Worm (Caenorhabditis elegans) whole organism, L1 larva: ENCODE measurements around the gene R10H10.7.

Experiments
- C16A3.4 ChIP-seq: fragments of 150-350 bp; optimal IDR thresholded peaks from 2 replicates; lab custom pipeline; 2014; ENCODE audit warnings: missing biosample characterization, missing genetic modification characterization
- C34B4.2 ChIP-seq: sonication (generic microtip); optimal IDR thresholded peaks from 2 replicates; lab custom pipeline; 2017; ENCODE audit warnings: mild to moderate bottlenecking, missing genetic modification characterization, missing compliant biosample characterization
- F16B12.6 ChIP-seq: fragments of 150-350 bp; optimal IDR thresholded peaks from 2 replicates; lab custom pipeline; 2014; ENCODE audit warnings: missing biosample characterization, missing genetic modification characterization
- Y116A8C.19 ChIP-seq: sonication (generic microtip); optimal IDR thresholded peaks from 2 replicates; lab custom pipeline; 2016; ENCODE audit warnings: missing compliant biosample characterization, missing genetic modification characterization, borderline replicate concordance
- aha-1 ChIP-seq: fragments of 150-350 bp; optimal IDR thresholded peaks from 2 replicates; lab custom pipeline; 2014; ENCODE audit warnings: missing biosample characterization, missing genetic modification characterization
- alr-1 ChIP-seq: fragments of 200-800 bp; sonication (Bioruptor generic); optimal IDR thresholded peaks from 2 replicates; lab custom pipeline; 2018; ENCODE audit warnings: borderline replicate concordance, mild to moderate bottlenecking, missing genetic modification characterization, missing compliant biosample characterization
- aly-2 ChIP-seq: fragments of 150-350 bp; optimal IDR thresholded peaks from 2 replicates; lab custom pipeline; 2014; ENCODE audit warnings: missing biosample characterization, missing genetic modification characterization
- blmp-1 ChIP-seq: fragments of 150-350 bp; optimal IDR thresholded peaks from 2 replicates; lab custom pipeline; 2014; ENCODE audit warnings: missing biosample characterization, missing genetic modification characterization
- ceh-63 ChIP-seq: fragments of 200-800 bp; sonication (Bioruptor generic); optimal IDR thresholded peaks from 2 replicates; lab custom pipeline; 2018; ENCODE audit warnings: mild to moderate bottlenecking, missing genetic modification characterization, missing compliant biosample characterization
- ceh-8 ChIP-seq: fragments of 200-800 bp; sonication (Bioruptor generic); optimal IDR thresholded peaks from 2 replicates; lab custom pipeline; 2018; ENCODE audit warnings: mild to moderate bottlenecking, missing genetic modification characterization, moderate library complexity, missing compliant biosample characterization
- ceh-88 ChIP-seq: fragments of 200-800 bp; sonication (Bioruptor generic); IDR thresholded peaks from 2 replicates; pipeline ENCODE4 v1.3.6; 2022; ENCODE audit warnings: missing genetic modification characterization, missing compliant biosample characterization
- ces-1 ChIP-seq: fragments of 150-350 bp; optimal IDR thresholded peaks from 2 replicates; lab custom pipeline; 2014; ENCODE audit warnings: missing biosample characterization, missing genetic modification reagents, missing genetic modification characterization
- dsc-1 ChIP-seq: sonication (generic microtip); optimal IDR thresholded peaks from 2 replicates; lab custom pipeline; 2016; ENCODE audit warnings: mild to moderate bottlenecking, missing genetic modification characterization, missing compliant biosample characterization
- efl-1 ChIP-seq, 4 experiments: fragments of 150-350 bp; optimal IDR thresholded peaks in 3 of 4; peaks in 1 of 4; 1 replicate in 1 of 4; 2 replicates in 3 of 4; lab custom pipeline; 2014; ENCODE audit warnings: missing biosample characterization in 2 of 4, missing genetic modification characterization in 2 of 4, missing genetic modification reagents in 2 of 4
- elt-2 ChIP-seq: sonication (generic microtip); optimal IDR thresholded peaks from 2 replicates; lab custom pipeline; 2016; ENCODE audit warnings: missing genetic modification characterization, mild to moderate bottlenecking, inconsistent platforms, missing compliant biosample characterization, missing genetic modification reagents
- elt-3 ChIP-seq, 6 experiments: fragments of 150-350 bp in 1 of 6; sonication (generic microtip); optimal IDR thresholded peaks; 2 replicates each; lab custom pipeline; 2017 to 2018; ENCODE audit warnings: missing biosample characterization in 6 of 6, missing genetic modification characterization in 6 of 6, inconsistent platforms in 1 of 6
- ets-5 ChIP-seq: fragments of 200-800 bp; sonication (Bioruptor generic); IDR thresholded peaks from 2 replicates; pipeline ENCODE4 v1.3.6; 2022; ENCODE audit warnings: missing genetic modification characterization, missing compliant biosample characterization
- fkh-8 ChIP-seq: sonication (generic microtip); optimal IDR thresholded peaks from 2 replicates; lab custom pipeline; 2016; ENCODE audit warnings: mild to moderate bottlenecking, missing genetic modification characterization, missing compliant biosample characterization
- fos-1 ChIP-seq: fragments of 150-350 bp; optimal IDR thresholded peaks from 2 replicates; lab custom pipeline; 2014; ENCODE audit warnings: missing biosample characterization, missing genetic modification characterization
- grh-1 ChIP-seq: fragments of 200-800 bp; sonication (Bioruptor generic); IDR thresholded peaks from 2 replicates; pipeline ENCODE4 v1.3.6; 2022; ENCODE audit warnings: missing genetic modification reagents, missing genetic modification characterization, missing compliant biosample characterization
- hlh-17 ChIP-seq: fragments of 200-800 bp; sonication (Bioruptor generic); optimal IDR thresholded peaks from 2 replicates; lab custom pipeline; 2018; ENCODE audit warnings: missing genetic modification characterization, mild to moderate bottlenecking, missing compliant biosample characterization, moderate library complexity, borderline replicate concordance
- hpl-2 ChIP-seq: fragments of 150-350 bp; optimal IDR thresholded peaks from 2 replicates; lab custom pipeline; 2014; ENCODE audit warnings: missing biosample characterization, missing genetic modification reagents, missing genetic modification characterization
- irx-1 ChIP-seq: sonication (generic microtip); optimal IDR thresholded peaks from 2 replicates; lab custom pipeline; 2016; ENCODE audit warnings: missing genetic modification characterization, missing compliant biosample characterization
- lin-35 ChIP-seq, 2 experiments: fragments of 150-350 bp; optimal IDR thresholded peaks; 2 replicates each; lab custom pipeline; 2014; ENCODE audit warnings: missing biosample characterization in 2 of 2, missing genetic modification characterization in 2 of 2, missing genetic modification reagents in 2 of 2
- mab-9 ChIP-seq: fragments of 200-800 bp; sonication (Bioruptor generic); IDR thresholded peaks from 2 replicates; pipeline ENCODE4 v1.3.6; 2022; ENCODE audit warnings: missing genetic modification reagents, missing genetic modification characterization, missing compliant biosample characterization
- mdl-1 ChIP-seq, 2 experiments: fragments of 150-350 bp; optimal IDR thresholded peaks; 2 replicates each; lab custom pipeline; 2014 to 2017; ENCODE audit warnings: missing biosample characterization in 2 of 2, missing genetic modification characterization in 2 of 2, inconsistent platforms in 1 of 2
- mef-2 ChIP-seq: fragments of 150-350 bp; optimal IDR thresholded peaks from 2 replicates; lab custom pipeline; 2014; ENCODE audit warnings: missing biosample characterization, missing genetic modification characterization
- mep-1 ChIP-seq: fragments of 150-350 bp; optimal IDR thresholded peaks from 2 replicates; lab custom pipeline; 2014; ENCODE audit warnings: missing biosample characterization, missing genetic modification characterization
- nhr-12 ChIP-seq: sonication (generic microtip); optimal IDR thresholded peaks from 2 replicates; lab custom pipeline; 2017; ENCODE audit warnings: missing biosample characterization, missing genetic modification characterization
- nhr-19 ChIP-seq: fragments of 200-800 bp; sonication (Bioruptor generic); conservative IDR thresholded peaks from 2 replicates; pipeline ENCODE4 v1.3.6; 2022; ENCODE audit warnings: missing genetic modification characterization, missing compliant biosample characterization
- nhr-28 ChIP-seq: fragments of 150-350 bp; optimal IDR thresholded peaks from 2 replicates; lab custom pipeline; 2014; ENCODE audit warnings: missing biosample characterization, missing genetic modification characterization
- nhr-47 ChIP-seq: sonication (generic microtip); optimal IDR thresholded peaks from 2 replicates; lab custom pipeline; 2016; ENCODE audit warnings: mild to moderate bottlenecking, missing genetic modification characterization, moderate library complexity, missing compliant biosample characterization
- nhr-71 ChIP-seq: sonication (generic microtip); optimal IDR thresholded peaks from 2 replicates; lab custom pipeline; 2016; ENCODE audit warnings: mild to moderate bottlenecking, missing genetic modification characterization, moderate library complexity, missing compliant biosample characterization
- nhr-77 ChIP-seq: fragments of 150-350 bp; optimal IDR thresholded peaks from 2 replicates; lab custom pipeline; 2014; ENCODE audit warnings: missing biosample characterization, missing genetic modification characterization
- nhr-85 ChIP-seq: sonication (generic microtip); peaks from one replicate; lab custom pipeline; 2016; ENCODE audit warnings: missing genetic modification characterization, inconsistent platforms, missing compliant biosample characterization
- pag-3 ChIP-seq: sonication (generic microtip); optimal IDR thresholded peaks from 2 replicates; lab custom pipeline; 2017; ENCODE audit warnings: missing genetic modification characterization, mild to moderate bottlenecking, missing compliant biosample characterization, antibody characterized with exemption, borderline replicate concordance; ENCODE audit not compliant: insufficient read depth
- pax-3 ChIP-seq: fragments of 200-800 bp; sonication (Bioruptor generic); optimal IDR thresholded peaks from 2 replicates; lab custom pipeline; 2018; ENCODE audit warnings: mild to moderate bottlenecking, missing genetic modification characterization, moderate library complexity, missing compliant biosample characterization
- pqm-1 ChIP-seq: sonication (generic microtip); optimal IDR thresholded peaks from 3 replicates; lab custom pipeline; 2017; ENCODE audit warnings: missing biosample characterization, missing genetic modification characterization
- rnt-1 ChIP-seq: sonication (generic microtip); optimal IDR thresholded peaks from 2 replicates; lab custom pipeline; 2016; ENCODE audit warnings: mild to moderate bottlenecking, missing genetic modification characterization, moderate library complexity, missing compliant biosample characterization
- skn-1 ChIP-seq: fragments of 150-350 bp; optimal IDR thresholded peaks from 2 replicates; lab custom pipeline; 2014; ENCODE audit warnings: missing biosample characterization, missing genetic modification characterization
- snpc-4 ChIP-seq: fragments of 150-350 bp; optimal IDR thresholded peaks from 2 replicates; lab custom pipeline; 2014; ENCODE audit warnings: missing biosample characterization, missing genetic modification characterization
- snu-23 ChIP-seq: sonication (generic microtip); optimal IDR thresholded peaks from 2 replicates; lab custom pipeline; 2016; ENCODE audit warnings: missing genetic modification characterization, missing compliant biosample characterization
- sox-4 ChIP-seq: sonication (generic microtip); optimal IDR thresholded peaks from 2 replicates; lab custom pipeline; 2016; ENCODE audit warnings: missing genetic modification characterization, missing compliant biosample characterization
- sptf-1 ChIP-seq: fragments of 150-350 bp; optimal IDR thresholded peaks from 2 replicates; lab custom pipeline; 2014; ENCODE audit warnings: missing biosample characterization, missing genetic modification characterization
- tbx-2 ChIP-seq: sonication (generic microtip); optimal IDR thresholded peaks from 2 replicates; lab custom pipeline; 2016; ENCODE audit warnings: missing genetic modification characterization, missing compliant biosample characterization
- tlp-1 ChIP-seq: fragments of 150-350 bp; optimal IDR thresholded peaks from 2 replicates; lab custom pipeline; 2014; ENCODE audit warnings: missing biosample characterization, missing genetic modification characterization
- unc-62 ChIP-seq: fragments of 150-350 bp; optimal IDR thresholded peaks from 2 replicates; lab custom pipeline; 2014; ENCODE audit warnings: missing biosample characterization, missing genetic modification reagents, missing genetic modification characterization
- unc-86 ChIP-seq: sonication (generic microtip); optimal IDR thresholded peaks from 2 replicates; lab custom pipeline; 2016; ENCODE audit warnings: missing genetic modification characterization, missing compliant biosample characterization

R10H10.7 gene

ce11 chrIV:10373772-10374288 is 39.9 kb downstream of the R10H10.7 start, which contains the start of gene mpz-5 (continued):
- TF ChIP-seq mab-9 (GFP tag; lab: Robert Waterston, UW) (no peak), nhr-71 (tag; lab: Kevin White, UChicago) (peak; percentile 88), nhr-47 (tag; lab: Kevin White, UChicago) (peak; percentile 86), F16B12.6 (tag; lab: Kevin White, UChicago) (peak; percentile 43), C34B4.2 (no peak), aly-2 (tag; lab: Kevin White, UChicago) (no peak), ces-1 (GFP tag; lab: Kevin White, UChicago) (no peak), skn-1 (peak; percentile 45), mdl-1 (tag; optimal IDR thresholded peaks at IDR 0.05; lab: Kevin White, UChicago) (peak in 1 of 2 experiments; percentile 51), grh-1 (GFP tag; lab: Robert Waterston, UW) (peak; percentile 10; the same call in 1 of the 2 replicates), hlh-17 (no peak), snu-23 (peak; percentile 85), elt-3 (tag; optimal IDR thresholded peaks at IDR 0.05; lab: Kevin White, UChicago) (peak in 2 of 6 experiments; percentile 14 to 48), elt-2 (tag; lab: Kevin White, UChicago) (peak; percentile 47), fkh-8 (tag; lab: Kevin White, UChicago) (peak; percentile 30), mef-2 (tag; lab: Kevin White, UChicago) (peak; percentile 12), irx-1 (tag; lab: Kevin White, UChicago) (peak; percentile 71), lin-35 (GFP tag; optimal IDR thresholded peaks at IDR 0.05; lab: Kevin White, UChicago) (peak; percentile 75 to 80), ceh-88 (peak; percentile 51), fos-1 (tag; lab: Kevin White, UChicago) (peak; percentile 34), nhr-77 (tag; lab: Kevin White, UChicago) (peak; percentile 12), pag-3 (peak; percentile 18), Y116A8C.19 (tag; lab: Kevin White, UChicago) (no peak), tbx-2 (peak; percentile 83), pax-3 (tag; lab: Kevin White, UChicago) (no peak), sptf-1 (tag; lab: Kevin White, UChicago) (no peak), nhr-19 (GFP tag; lab: Robert Waterston, UW) (peak; percentile 73), ceh-8 (GFP tag; lab: Kevin White, UChicago) (peak; percentile 7), unc-86 (tag; lab: Kevin White, UChicago) (peak; percentile 61), mep-1 (tag; lab: Kevin White, UChicago) (peak; percentile 96), efl-1 (optimal IDR thresholded peaks at IDR 0.05; lab: Kevin White, UChicago) (peak; percentile 71 to 77), efl-1 (GFP tag; optimal IDR thresholded peaks at IDR 0.05 in 1 of 2; lab: Kevin White, UChicago) (peak; percentile 72 to 97), pqm-1 (no peak), tlp-1 (no peak), unc-62 (no peak), aha-1 (tag; lab: Kevin White, UChicago) (no peak), hpl-2 (GFP tag; lab: Kevin White, UChicago) (peak; percentile 40), nhr-12 (tag; lab: Kevin White, UChicago) (no peak), C16A3.4 (tag; lab: Kevin White, UChicago) (peak; percentile 39), nhr-85 (tag; lab: Kevin White, UChicago) (peak; percentile 77), rnt-1 (peak; percentile 87), blmp-1 (tag; lab: Kevin White, UChicago) (peak; percentile 66), snpc-4 (tag; lab: Kevin White, UChicago) (peak; percentile 56)

- no peak for TF ChIP-seq lin-35 (GFP tag; optimal IDR thresholded peaks at IDR 0.05; lab: Kevin White, UChicago)
- no peak for TF ChIP-seq ceh-63 (GFP tag; lab: Kevin White, UChicago)
- no peak for TF ChIP-seq nhr-28 (tag; lab: Kevin White, UChicago)
- no peak for TF ChIP-seq C16A3.4 (tag; lab: Kevin White, UChicago)
- no peak for TF ChIP-seq alr-1 (tag; lab: Kevin White, UChicago)
- TF ChIP-seq elt-3 (tag; optimal IDR thresholded peaks at IDR 0.05; lab: Kevin White, UChicago) = no peak
- TF ChIP-seq dsc-1 (tag; lab: Kevin White, UChicago) = no peak
- TF ChIP-seq rnt-1 = no peak
- TF ChIP-seq mep-1 (tag; lab: Kevin White, UChicago) = no peak
- TF ChIP-seq ets-5 (GFP tag; lab: Robert Waterston, UW) = no peak
- no peak for TF ChIP-seq sox-4
- TF ChIP-seq pax-3 (tag; lab: Kevin White, UChicago) = no peak
Observed at ce11 chrIV:10368326-10368725, 45.4 kb downstream of the R10H10.7 start, which contains the start of gene iars-1. TSS of gene iars-1 (plus strand) at chrIV:10368601.
